Worm (Caenorhabditis elegans): ENCODE measurements around the gene T21C9.11.

DNA sequence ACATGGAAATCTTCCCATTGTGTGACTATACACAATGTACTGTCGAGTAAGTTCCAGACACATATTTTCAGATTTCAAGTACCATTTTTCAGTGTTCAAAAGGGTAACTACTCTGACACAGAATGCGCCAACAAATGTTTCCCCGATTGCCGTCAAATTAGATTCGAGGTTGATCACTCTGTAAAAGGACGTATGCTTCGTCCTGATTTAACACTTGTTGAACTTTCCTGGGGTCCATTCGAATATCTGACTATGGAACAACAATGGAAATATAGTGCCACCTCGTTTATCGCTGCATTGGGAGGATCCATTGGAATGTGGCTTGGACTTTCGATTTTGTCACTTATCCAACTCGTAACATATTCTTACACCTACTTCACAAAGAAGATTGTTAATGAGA, 20.5 kb downstream of the T21C9.11 start:
- no peak for TF ChIP-seq elt-3 (tag; optimal IDR thresholded peaks at IDR 0.05)
- TF ChIP-seq snpc-4 (tag; optimal IDR thresholded peaks at IDR 0.05), result no peak
- TF ChIP-seq unc-55 (GFP tag; optimal IDR thresholded peaks at IDR 0.05), result no peak
- TF ChIP-seq nhr-10 (tag; optimal IDR thresholded peaks at IDR 0.05), result no peak
- TF ChIP-seq R02D3.7 (tag; optimal IDR thresholded peaks at IDR 0.05), result no peak
- no peak for TF ChIP-seq lsy-2 (tag; optimal IDR thresholded peaks at IDR 0.05)
- TF ChIP-seq ama-1 (optimal IDR thresholded peaks at IDR 0.05), result no peak
- no peak for TF ChIP-seq ztf-4 (tag; optimal IDR thresholded peaks at IDR 0.05)
- no peak for TF ChIP-seq elt-1 (tag; optimal IDR thresholded peaks at IDR 0.05)
- TF ChIP-seq zag-1 (tag; optimal IDR thresholded peaks at IDR 0.05), result no peak
